Fruit fly (Drosophila melanogaster): ENCODE results near the gene Acp36DE.

- TF ChIP-seq insv (optimal IDR thresholded peaks at IDR 0.05): no peak
- no peak for TF ChIP-seq h (optimal IDR thresholded peaks at IDR 0.05)
- TF ChIP-seq psq (optimal IDR thresholded peaks at IDR 0.05): no peak
- TF ChIP-seq Sin3A (optimal IDR thresholded peaks at IDR 0.05): no peak
- TF ChIP-seq ttk (optimal IDR thresholded peaks at IDR 0.05): no peak
These were observed 46.5 kb downstream of the Acp36DE start for dm6 chr2L:18312309-18312708.

Data from Kc167 (cell line).